Worm (Caenorhabditis elegans): ENCODE results near the gene fbxa-42.

ce11 chrIII:2283341-2283847 lies 22.1 kb upstream of the fbxa-42 start:
- TF ChIP-seq cog-1 (tag; optimal IDR thresholded peaks at IDR 0.05), result no peak
- TF ChIP-seq T22C8.4 (GFP tag; IDR thresholded peaks at IDR 0.05), result peak; percentile 97
- TF ChIP-seq flt-1 (GFP tag; IDR thresholded peaks at IDR 0.05), result no peak
- no peak for TF ChIP-seq ztf-23 (GFP tag; IDR thresholded peaks at IDR 0.05)
- no peak for TF ChIP-seq tab-1 (GFP tag; IDR thresholded peaks at IDR 0.05)
- TF ChIP-seq ztf-29 (GFP tag; IDR thresholded peaks at IDR 0.05), result no peak
- TF ChIP-seq med-1 (GFP tag; optimal IDR thresholded peaks at IDR 0.05; ENCODE audit: insufficient read depth), result no peak
- no peak for TF ChIP-seq klf-2 (GFP tag; conservative IDR thresholded peaks at IDR 0.05)
- TF ChIP-seq ref-1 (GFP tag; conservative IDR thresholded peaks at IDR 0.05), result no peak

Data from whole organism, midembryonic.